Fruit fly (Drosophila melanogaster) Kc167 (cell line): ENCODE results near the gene CG11555.

Experiments
- Myc ChIP-seq: fragments of >200 bp; optimal IDR thresholded peaks from 2 replicates; lab custom pipeline; 2017; ENCODE audit warnings: missing external identifiers
- Sin3A ChIP-seq: fragments of >200 bp; optimal IDR thresholded peaks from 2 replicates; lab custom pipeline; 2018; ENCODE audit warnings: missing external identifiers
- h ChIP-seq: fragments of >200 bp; optimal IDR thresholded peaks from 3 replicates; lab custom pipeline; 2018; ENCODE audit warnings: missing external identifiers
- insv ChIP-seq: fragments of >200 bp; optimal IDR thresholded peaks from 3 replicates; lab custom pipeline; 2018; ENCODE audit warnings: missing external identifiers
- psq ChIP-seq: fragments of >200 bp; optimal IDR thresholded peaks from 2 replicates; lab custom pipeline; 2017; ENCODE audit warnings: missing external identifiers
- ttk ChIP-seq: sonication (Bioruptor generic); optimal IDR thresholded peaks from 2 replicates; lab custom pipeline; 2017; ENCODE audit warnings: missing external identifiers

DNA sequence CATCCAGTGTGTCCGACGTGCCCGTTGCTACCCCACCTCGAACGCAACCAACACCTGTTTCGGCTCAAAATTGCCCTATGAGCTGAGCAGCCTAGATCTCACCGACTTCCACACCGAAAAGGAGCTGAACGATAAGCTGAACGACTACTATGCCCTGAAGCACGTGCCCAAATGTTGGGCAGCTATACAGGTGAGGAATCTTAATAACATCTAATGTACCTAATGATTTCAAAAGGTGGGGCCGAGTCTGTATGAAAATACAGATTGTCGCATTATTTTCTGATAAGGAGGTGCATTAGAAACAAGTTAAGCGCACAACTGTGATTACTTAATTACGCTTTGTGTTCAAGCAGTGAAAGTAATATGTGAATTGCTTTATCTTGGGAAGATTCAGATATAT is 4.5 kb downstream of the CG11555 start, which contains the start of gene CG17078:
- TF ChIP-seq Sin3A (lab: Kevin White, UChicago) (no peak), psq (lab: Kevin White, UChicago) (no peak), insv (lab: Kevin White, UChicago) (no peak), ttk (no peak), Myc (lab: Kevin White, UChicago) (no peak), h (no peak)
